Fruit fly (Drosophila melanogaster) whole organism, embryonic: ENCODE results near the gene gish.

Experiments
- B-H2 ChIP-seq: fragments of 200-800 bp; sonication (Bioruptor generic); optimal IDR thresholded peaks from 2 replicates; lab custom pipeline; 2018; ENCODE audit warnings: missing biosample characterization, mild to moderate bottlenecking, missing genetic modification characterization
- BtbVII ChIP-seq: fragments of 200-800 bp; sonication (Bioruptor generic); optimal IDR thresholded peaks from 3 replicates; lab custom pipeline; 2017; ENCODE audit warnings: missing biosample characterization, mild to moderate bottlenecking, missing genetic modification characterization
- Bteb2 ChIP-seq: fragments of 200-800 bp; sonication (Bioruptor generic); optimal IDR thresholded peaks from 2 replicates; lab custom pipeline; 2016; ENCODE audit warnings: missing biosample characterization, missing genetic modification characterization
- CG12299 ChIP-seq: fragments of 200-800 bp; sonication (Bioruptor generic); optimal IDR thresholded peaks from 2 replicates; lab custom pipeline; 2018; ENCODE audit warnings: missing biosample characterization, mild to moderate bottlenecking, missing genetic modification characterization
- CG12744 ChIP-seq: fragments of 200-800 bp; sonication (Bioruptor generic); optimal IDR thresholded peaks from 2 replicates; lab custom pipeline; 2016; ENCODE audit warnings: missing biosample characterization, missing genetic modification characterization
- CG13424 ChIP-seq: fragments of 200-800 bp; sonication (Bioruptor generic); optimal IDR thresholded peaks from 2 replicates; lab custom pipeline; 2019; ENCODE audit warnings: missing biosample characterization, mild to moderate bottlenecking, missing genetic modification characterization, moderate library complexity
- CG14860 ChIP-seq: fragments of 200-800 bp; sonication (Bioruptor generic); IDR thresholded peaks from 3 replicates; pipeline ENCODE4 v1.3.6; 2022; ENCODE audit warnings: missing biosample characterization, missing genetic modification characterization; ENCODE audit not compliant: partially characterized antibody
- CG15073 ChIP-seq: fragments of 200-800 bp; sonication (Bioruptor generic); optimal IDR thresholded peaks from 2 replicates; lab custom pipeline; 2016; ENCODE audit warnings: missing biosample characterization, missing genetic modification characterization
- CG1832 ChIP-seq: fragments of 200-800 bp; sonication (Bioruptor generic); optimal IDR thresholded peaks from 2 replicates; lab custom pipeline; 2017; ENCODE audit warnings: missing biosample characterization, mild to moderate bottlenecking, missing genetic modification characterization, inconsistent platforms
- CG2712 ChIP-seq: fragments of 200-800 bp; optimal IDR thresholded peaks from 3 replicates; lab custom pipeline; 2019; ENCODE audit warnings: missing biosample characterization, mild to moderate bottlenecking, missing genetic modification characterization, moderate library complexity
- CG31441 ChIP-seq: fragments of 200-800 bp; sonication (Bioruptor generic); IDR thresholded peaks from 2 replicates; pipeline ENCODE4 v1.3.6; 2022; ENCODE audit warnings: missing biosample characterization, missing genetic modification characterization
- CG32532 ChIP-seq: fragments of 200-800 bp; sonication (Bioruptor generic); IDR thresholded peaks from 2 replicates; pipeline ENCODE4 v1.3.6; 2022; ENCODE audit warnings: missing biosample characterization, missing genetic modification characterization
- CG4617 ChIP-seq: fragments of 200-800 bp; sonication (Bioruptor generic); optimal IDR thresholded peaks from 3 replicates; lab custom pipeline; 2016; ENCODE audit warnings: missing biosample characterization, missing genetic modification characterization, borderline replicate concordance
- CG7928 ChIP-seq: fragments of 200-800 bp; sonication (Bioruptor generic); optimal IDR thresholded peaks from 2 replicates; lab custom pipeline; 2017; ENCODE audit warnings: missing biosample characterization, mild to moderate bottlenecking, missing genetic modification characterization
- CG8281 ChIP-seq: fragments of 200-800 bp; sonication (Bioruptor generic); optimal IDR thresholded peaks from 2 replicates; lab custom pipeline; 2018; ENCODE audit warnings: missing biosample characterization, mild to moderate bottlenecking, missing genetic modification characterization, moderate library complexity
- CG8359 ChIP-seq: fragments of 200-800 bp; sonication (Bioruptor generic); optimal IDR thresholded peaks from 2 replicates; lab custom pipeline; 2017; ENCODE audit warnings: missing biosample characterization, mild to moderate bottlenecking, missing genetic modification characterization, borderline replicate concordance
- CG9876 ChIP-seq: fragments of 200-800 bp; sonication (Bioruptor generic); optimal IDR thresholded peaks from 2 replicates; lab custom pipeline; 2016; ENCODE audit warnings: missing biosample characterization, missing genetic modification characterization
- CTCF ChIP-seq: fragments of 200-800 bp; sonication (Bioruptor generic); optimal IDR thresholded peaks from 2 replicates; lab custom pipeline; 2017; ENCODE audit warnings: missing biosample characterization, mild to moderate bottlenecking, missing genetic modification characterization, moderate library complexity
- Dad ChIP-seq: fragments of 200-800 bp; sonication (Bioruptor generic); optimal IDR thresholded peaks from 3 replicates; lab custom pipeline; 2016; ENCODE audit warnings: missing biosample characterization, missing genetic modification characterization
- Doc2 ChIP-seq: fragments of 200-800 bp; sonication (Bioruptor generic); IDR thresholded peaks from 2 replicates; pipeline ENCODE4 v1.3.6; 2022; ENCODE audit warnings: missing biosample characterization, missing genetic modification characterization
- Dp ChIP-seq: fragments of 200-800 bp; sonication (Bioruptor generic); optimal IDR thresholded peaks from 2 replicates; lab custom pipeline; 2018; ENCODE audit warnings: missing biosample characterization, mild to moderate bottlenecking, missing genetic modification characterization, moderate library complexity
- Lim3 ChIP-seq: fragments of 200-800 bp; sonication (Bioruptor generic); IDR thresholded peaks from 2 replicates; pipeline ENCODE4 v1.3.6; 2022; ENCODE audit warnings: missing biosample characterization, missing genetic modification characterization
- MBD-R2 ChIP-seq: fragments of 200-800 bp; sonication (Bioruptor generic); IDR thresholded peaks from 2 replicates; pipeline ENCODE4 v1.3.6; 2022; ENCODE audit warnings: missing biosample characterization, missing genetic modification characterization
- Meics ChIP-seq: fragments of 200-800 bp; sonication (Bioruptor generic); optimal IDR thresholded peaks from 2 replicates; lab custom pipeline; 2017; ENCODE audit warnings: missing biosample characterization, mild to moderate bottlenecking, missing genetic modification characterization
- Myb ChIP-seq: fragments of 200-800 bp; sonication (Bioruptor generic); optimal IDR thresholded peaks from 2 replicates; lab custom pipeline; 2016; ENCODE audit warnings: missing biosample characterization, missing genetic modification characterization
- Oli ChIP-seq: fragments of 200-800 bp; sonication (Bioruptor generic); optimal IDR thresholded peaks from 2 replicates; lab custom pipeline; 2018; ENCODE audit warnings: missing biosample characterization, mild to moderate bottlenecking, missing genetic modification characterization, moderate library complexity
- Pdp1 ChIP-seq, 2 experiments: fragments of 200-800 bp; sonication (Bioruptor generic); optimal IDR thresholded peaks; 3 replicates each; lab custom pipeline; 2016; ENCODE audit warnings: missing biosample characterization in 2 of 2, missing genetic modification characterization in 2 of 2, mild to moderate bottlenecking in 1 of 2, moderate library complexity in 1 of 2
- Scr ChIP-seq: fragments of 200-800 bp; sonication (Bioruptor generic); IDR thresholded peaks from 2 replicates; pipeline ENCODE4 v1.3.6; 2022; ENCODE audit warnings: missing biosample characterization, missing genetic modification characterization; ENCODE audit not compliant: partially characterized antibody
- Sin3A ChIP-seq: fragments of >200 bp; optimal IDR thresholded peaks from 2 replicates; lab custom pipeline; 2018
- Trl ChIP-seq, 3 experiments: fragments of >200 bp in 2 of 3; fragments of 200-800 bp in 1 of 3; sonication (Bioruptor generic) in 1 of 3; optimal IDR thresholded peaks; 2 replicates in 1 of 3; 3 replicates in 2 of 3; lab custom pipeline; 2016 to 2017; ENCODE audit warnings: missing biosample characterization in 1 of 3, missing genetic modification characterization in 1 of 3
- abd-A ChIP-seq: fragments of 200-800 bp; sonication (Bioruptor generic); optimal IDR thresholded peaks from 3 replicates; lab custom pipeline; 2019; ENCODE audit warnings: missing biosample characterization, mild to moderate bottlenecking, missing genetic modification characterization, moderate library complexity
- ac ChIP-seq: fragments of 200-800 bp; sonication (Bioruptor generic); optimal IDR thresholded peaks from 3 replicates; lab custom pipeline; 2017; ENCODE audit warnings: missing biosample characterization, mild to moderate bottlenecking, missing genetic modification characterization
- amos ChIP-seq: fragments of 200-800 bp; sonication (Bioruptor generic); IDR thresholded peaks from 2 replicates; pipeline ENCODE4 v1.3.6; 2022; ENCODE audit warnings: missing biosample characterization, missing genetic modification characterization; ENCODE audit not compliant: partially characterized antibody
- dysf ChIP-seq: fragments of 200-800 bp; sonication (Bioruptor generic); IDR thresholded peaks from 3 replicates; pipeline ENCODE4 v1.3.6; 2022; ENCODE audit warnings: missing biosample characterization, missing genetic modification characterization
- klu ChIP-seq: fragments of 200-800 bp; sonication (Bioruptor generic); IDR thresholded peaks from 2 replicates; pipeline ENCODE4 v1.3.6; 2022; ENCODE audit warnings: missing biosample characterization, missing genetic modification characterization
- lab ChIP-seq: fragments of 200-800 bp; sonication (Bioruptor generic); optimal IDR thresholded peaks from 3 replicates; lab custom pipeline; 2017; ENCODE audit warnings: missing biosample characterization, missing genetic modification characterization, mild to moderate bottlenecking, moderate library complexity, missing genetic modification reagents
- luna ChIP-seq: fragments of 200-800 bp; sonication (Bioruptor generic); optimal IDR thresholded peaks from 2 replicates; lab custom pipeline; 2016; ENCODE audit warnings: missing biosample characterization, missing genetic modification characterization
- pb ChIP-seq: fragments of 200-800 bp; sonication (Bioruptor generic); optimal IDR thresholded peaks from 3 replicates; lab custom pipeline; 2016; ENCODE audit warnings: missing biosample characterization, missing genetic modification characterization
- pfk ChIP-seq: fragments of 200-800 bp; sonication (Bioruptor generic); optimal IDR thresholded peaks from 2 replicates; lab custom pipeline; 2018; ENCODE audit warnings: missing biosample characterization, mild to moderate bottlenecking, missing genetic modification characterization, moderate library complexity
- pita ChIP-seq: fragments of 200-800 bp; sonication (Bioruptor generic); optimal IDR thresholded peaks from 2 replicates; lab custom pipeline; 2017; ENCODE audit warnings: missing biosample characterization, mild to moderate bottlenecking, missing genetic modification characterization
- salm ChIP-seq: fragments of 200-800 bp; sonication (Bioruptor generic); optimal IDR thresholded peaks from 2 replicates; lab custom pipeline; 2018; ENCODE audit warnings: missing biosample characterization, mild to moderate bottlenecking, missing genetic modification characterization
- sens ChIP-seq: fragments of 200-800 bp; sonication (Bioruptor generic); peaks from one replicate; lab custom pipeline; 2016; ENCODE audit warnings: missing biosample characterization, missing genetic modification characterization
- slbo ChIP-seq: fragments of 200-800 bp; sonication (Bioruptor generic); IDR thresholded peaks from 2 replicates; pipeline ENCODE4 v1.3.6; 2022; ENCODE audit warnings: missing biosample characterization, missing genetic modification characterization
- sna ChIP-seq: fragments of 200-800 bp; sonication (Bioruptor generic); IDR thresholded peaks from 2 replicates; pipeline ENCODE4 v1.3.6; 2022; ENCODE audit warnings: missing biosample characterization, missing genetic modification characterization; ENCODE audit not compliant: partially characterized antibody
- sob ChIP-seq: fragments of 200-800 bp; sonication (Bioruptor generic); IDR thresholded peaks from 2 replicates; pipeline ENCODE4 v1.3.6; 2022; ENCODE audit warnings: missing biosample characterization, missing genetic modification characterization
- sqz ChIP-seq: fragments of 200-800 bp; sonication (Bioruptor generic); optimal IDR thresholded peaks from 3 replicates; lab custom pipeline; 2018; ENCODE audit warnings: missing biosample characterization, mild to moderate bottlenecking, missing genetic modification characterization
- tio ChIP-seq: fragments of 200-800 bp; sonication (Bioruptor generic); optimal IDR thresholded peaks from 2 replicates; lab custom pipeline; 2017; ENCODE audit warnings: missing biosample characterization, missing genetic modification characterization, inconsistent platforms
- vfl ChIP-seq: fragments of 200-800 bp; sonication (Bioruptor generic); optimal IDR thresholded peaks from 2 replicates; lab custom pipeline; 2016; ENCODE audit warnings: missing biosample characterization, missing genetic modification characterization
- zfh1 ChIP-seq: fragments of 200-800 bp; sonication (Bioruptor generic); IDR thresholded peaks from 3 replicates; pipeline ENCODE4 v1.3.6; 2022; ENCODE audit warnings: missing biosample characterization, missing genetic modification characterization

The gish gene

dm6 chr3R:16305185-16305989, 33.1 kb downstream of the gish start, which contains the start of gene Zip89B (continued):
- no peak for TF ChIP-seq CG8359 (GFP tag; lab: Kevin White, UChicago)
- TF ChIP-seq CG9876 (GFP tag; lab: Kevin White, UChicago) = no peak
- no peak for TF ChIP-seq CG4617
- no peak for TF ChIP-seq ac
- no peak for TF ChIP-seq CG12744 (GFP tag; lab: Kevin White, UChicago)
- TF ChIP-seq Scr (GFP tag; lab: Robert Waterston, UW) = 0 out of 2 replicates have a peak, but pooled peaks have one; percentile 7
- peak; percentile 53 for TF ChIP-seq BtbVII
- peak; percentile 61 for TF ChIP-seq Myb
- 0 out of 2 replicates have a peak, but pooled peaks have one; percentile 43 for TF ChIP-seq sob (GFP tag; lab: Robert Waterston, UW)
- peak; percentile 40 for TF ChIP-seq pita (GFP tag; lab: Kevin White, UChicago)
- TF ChIP-seq Bteb2 = no peak
- no peak for TF ChIP-seq vfl (GFP tag; lab: Kevin White, UChicago)
- peak; percentile 3 for TF ChIP-seq CG13424 (tag; lab: Kevin White, UChicago)
- TF ChIP-seq Dad (GFP tag; lab: Kevin White, UChicago) = no peak
- TF ChIP-seq CG7928 = no peak
- no peak for TF ChIP-seq slbo (GFP tag; lab: Robert Waterston, UW)
- no peak for TF ChIP-seq CG14860 (GFP tag; lab: Robert Waterston, UW)
- TF ChIP-seq Oli = no peak
- no peak for TF ChIP-seq salm (tag; lab: Kevin White, UChicago)
- TF ChIP-seq Trl (optimal IDR thresholded peaks at IDR 0.05; lab: Kevin White, UChicago) = peak; percentile 56 to 81
- no peak for TF ChIP-seq Trl (GFP tag; optimal IDR thresholded peaks at IDR 0.05; lab: Kevin White, UChicago)
- TF ChIP-seq Lim3 (GFP tag; lab: Robert Waterston, UW) = no peak
- TF ChIP-seq amos (GFP tag; lab: Robert Waterston, UW) = peak; percentile 27; the same call in 1 of the 2 replicates
- no peak for TF ChIP-seq dysf (GFP tag; lab: Robert Waterston, UW)
- peak; percentile 41 for TF ChIP-seq Dp (GFP tag; lab: Kevin White, UChicago)
- TF ChIP-seq tio (GFP tag; lab: Kevin White, UChicago) = no peak
- TF ChIP-seq CG31441 (GFP tag; lab: Robert Waterston, UW) = no peak
- TF ChIP-seq CG1832 (GFP tag; lab: Kevin White, UChicago) = no peak
- peak; percentile 28 for TF ChIP-seq lab (GFP tag; lab: Kevin White, UChicago)
- TF ChIP-seq CG8281 (tag; lab: Kevin White, UChicago) = no peak
- TF ChIP-seq pfk (GFP tag; lab: Kevin White, UChicago) = no peak
- no peak for TF ChIP-seq sna (GFP tag; lab: Robert Waterston, UW)
- peak; percentile 84 for TF ChIP-seq CTCF (GFP tag; lab: Kevin White, UChicago)
- TF ChIP-seq CG32532 (GFP tag; lab: Robert Waterston, UW) = no peak; the same call in 1 of the 2 replicates
- no peak for TF ChIP-seq Meics (GFP tag; lab: Kevin White, UChicago)
- TF ChIP-seq CG15073 (GFP tag; lab: Kevin White, UChicago) = no peak
- TF ChIP-seq zfh1 (GFP tag; lab: Robert Waterston, UW) = no peak
- no peak for TF ChIP-seq abd-A (tag; lab: Kevin White, UChicago)
- TF ChIP-seq Pdp1 (GFP tag; optimal IDR thresholded peaks at IDR 0.05; lab: Kevin White, UChicago) = peak in 1 of 2 experiments; percentile 56
- TF ChIP-seq pb (GFP tag; lab: Kevin White, UChicago) = no peak
- no peak for TF ChIP-seq klu (GFP tag; lab: Robert Waterston, UW)
- peak; percentile 20 for TF ChIP-seq sens (GFP tag; lab: Kevin White, UChicago)
- TF ChIP-seq B-H2 (GFP tag; lab: Kevin White, UChicago) = peak; percentile 17
- no peak for TF ChIP-seq luna (GFP tag; lab: Kevin White, UChicago)
- no peak; the same call in 1 of the 2 replicates for TF ChIP-seq MBD-R2 (GFP tag; lab: Robert Waterston, UW)
- no peak for TF ChIP-seq Sin3A (lab: Kevin White, UChicago)
- no peak for TF ChIP-seq CG12299
- TF ChIP-seq Doc2 (GFP tag; lab: Robert Waterston, UW) = no peak
- no peak for TF ChIP-seq CG2712
- no peak for TF ChIP-seq sqz (GFP tag; lab: Kevin White, UChicago)
